Worm (Caenorhabditis elegans) whole organism, late embryonic: ENCODE data around the gene Y79H2A.12.

Experiments used
- C38D4.7 ChIP-seq: fragments of 200-800 bp; sonication (Bioruptor generic); optimal IDR thresholded peaks from 2 replicates; lab custom pipeline; 2018; ENCODE audit warnings: mild to moderate bottlenecking, missing genetic modification characterization, moderate library complexity, missing compliant biosample characterization
- F13H6.1 ChIP-seq: sonication (generic microtip); optimal IDR thresholded peaks from 2 replicates; lab custom pipeline; 2016; ENCODE audit warnings: missing genetic modification characterization, missing compliant biosample characterization
- K02D7.2 ChIP-seq: sonication (generic microtip); optimal IDR thresholded peaks from 2 replicates; lab custom pipeline; 2017; ENCODE audit warnings: mild to moderate bottlenecking, missing genetic modification characterization, missing compliant biosample characterization
- K09A11.1 ChIP-seq: sonication (generic microtip); optimal IDR thresholded peaks from 2 replicates; lab custom pipeline; 2017; ENCODE audit warnings: antibody characterized with exemption, mild to moderate bottlenecking, missing genetic modification characterization, missing compliant biosample characterization; ENCODE audit not compliant: insufficient read depth
- T23F11.4 ChIP-seq: fragments of 200-800 bp; sonication (Bioruptor generic); optimal IDR thresholded peaks from 2 replicates; lab custom pipeline; 2018; ENCODE audit warnings: mild to moderate bottlenecking, missing genetic modification characterization, missing compliant biosample characterization
- ama-1 ChIP-seq: fragments of 150-350 bp; optimal IDR thresholded peaks from 2 replicates; lab custom pipeline; 2014
- ceh-14 ChIP-seq: sonication (generic microtip); optimal IDR thresholded peaks from 2 replicates; lab custom pipeline; 2016; ENCODE audit warnings: missing genotype, missing genetic modification characterization, missing compliant biosample characterization
- ceh-24 ChIP-seq: sonication (generic microtip); optimal IDR thresholded peaks from 2 replicates; lab custom pipeline; 2016; ENCODE audit warnings: mild to moderate bottlenecking, missing genetic modification characterization, missing compliant biosample characterization
- ceh-30 ChIP-seq: fragments of 150-350 bp; optimal IDR thresholded peaks from 2 replicates; lab custom pipeline; 2014; ENCODE audit warnings: missing biosample characterization, missing genetic modification characterization
- ceh-31 ChIP-seq: sonication (generic microtip); optimal IDR thresholded peaks from 2 replicates; lab custom pipeline; 2016; ENCODE audit warnings: missing genetic modification characterization, missing compliant biosample characterization
- ceh-34 ChIP-seq: sonication (generic microtip); optimal IDR thresholded peaks from 2 replicates; lab custom pipeline; 2016; ENCODE audit warnings: mild to moderate bottlenecking, missing genetic modification characterization, missing compliant biosample characterization
- ceh-48 ChIP-seq: sonication (generic microtip); optimal IDR thresholded peaks from 2 replicates; lab custom pipeline; 2016; ENCODE audit warnings: missing genetic modification characterization, inconsistent platforms, missing compliant biosample characterization
- ceh-6 ChIP-seq: fragments of 200-800 bp; sonication (Bioruptor generic); optimal IDR thresholded peaks from 2 replicates; lab custom pipeline; 2018; ENCODE audit warnings: mild to moderate bottlenecking, missing genetic modification characterization, missing compliant biosample characterization
- che-1 ChIP-seq: sonication (generic microtip); optimal IDR thresholded peaks from 2 replicates; lab custom pipeline; 2016; ENCODE audit warnings: mild to moderate bottlenecking, missing genetic modification characterization, missing compliant biosample characterization
- elt-2 ChIP-seq: sonication (generic microtip); optimal IDR thresholded peaks from 2 replicates; lab custom pipeline; 2016; ENCODE audit warnings: missing genetic modification reagents, missing genetic modification characterization, missing compliant biosample characterization
- elt-4 ChIP-seq: sonication (generic microtip); optimal IDR thresholded peaks from 2 replicates; lab custom pipeline; 2016; ENCODE audit warnings: missing genetic modification characterization, missing compliant biosample characterization
- ets-4 ChIP-seq: sonication (generic microtip); optimal IDR thresholded peaks from 2 replicates; lab custom pipeline; 2016; ENCODE audit warnings: missing genetic modification characterization, missing compliant biosample characterization
- eyg-1 ChIP-seq: sonication (generic microtip); optimal IDR thresholded peaks from 2 replicates; lab custom pipeline; 2016; ENCODE audit warnings: missing genotype, missing genetic modification characterization, missing compliant biosample characterization
- fkh-10 ChIP-seq: fragments of 150-350 bp; optimal IDR thresholded peaks from 2 replicates; lab custom pipeline; 2014; ENCODE audit warnings: missing biosample characterization, missing genetic modification reagents, missing genetic modification characterization
- gmeb-2 ChIP-seq: sonication (generic microtip); optimal IDR thresholded peaks from 2 replicates; lab custom pipeline; 2016; ENCODE audit warnings: missing genetic modification characterization, inconsistent platforms, missing compliant biosample characterization
- hlh-13 ChIP-seq: fragments of 200-800 bp; sonication (Bioruptor generic); optimal IDR thresholded peaks from 2 replicates; lab custom pipeline; 2018; ENCODE audit warnings: mild to moderate bottlenecking, missing genetic modification characterization, missing compliant biosample characterization
- hlh-15 ChIP-seq: sonication (generic microtip); optimal IDR thresholded peaks from 2 replicates; lab custom pipeline; 2016; ENCODE audit warnings: missing genetic modification characterization, missing compliant biosample characterization
- hlh-30 ChIP-seq: sonication (generic microtip); optimal IDR thresholded peaks from 2 replicates; lab custom pipeline; 2017; ENCODE audit warnings: antibody characterized with exemption, missing genetic modification characterization, missing compliant biosample characterization; ENCODE audit not compliant: insufficient read depth
- nfya-1 ChIP-seq: sonication (generic microtip); optimal IDR thresholded peaks from 2 replicates; lab custom pipeline; 2017; ENCODE audit warnings: missing genetic modification characterization, mild to moderate bottlenecking, missing compliant biosample characterization, antibody characterized with exemption, moderate library complexity
- nhr-11 ChIP-seq: fragments of 150-350 bp; optimal IDR thresholded peaks from 2 replicates; lab custom pipeline; 2014; ENCODE audit warnings: missing biosample characterization, missing genetic modification characterization
- npax-4 ChIP-seq: sonication (generic microtip); optimal IDR thresholded peaks from 2 replicates; lab custom pipeline; 2016; ENCODE audit warnings: missing genetic modification characterization, missing compliant biosample characterization
- odd-2 ChIP-seq: sonication (generic microtip); optimal IDR thresholded peaks from 2 replicates; lab custom pipeline; 2017; ENCODE audit warnings: antibody characterized with exemption, mild to moderate bottlenecking, missing genetic modification characterization, missing compliant biosample characterization
- pax-1 ChIP-seq: fragments of 150-350 bp; optimal IDR thresholded peaks from 2 replicates; lab custom pipeline; 2014; ENCODE audit warnings: missing biosample characterization, missing genetic modification characterization
- pha-2 ChIP-seq: sonication (generic microtip); optimal IDR thresholded peaks from 2 replicates; lab custom pipeline; 2017; ENCODE audit warnings: mild to moderate bottlenecking, missing genetic modification characterization, missing compliant biosample characterization
- pros-1 ChIP-seq: fragments of 150-350 bp; optimal IDR thresholded peaks from 2 replicates; lab custom pipeline; 2014; ENCODE audit warnings: missing biosample characterization, missing genetic modification reagents, missing genetic modification characterization
- ref-2 ChIP-seq: sonication (generic microtip); optimal IDR thresholded peaks from 2 replicates; lab custom pipeline; 2016; ENCODE audit warnings: missing genetic modification characterization, missing compliant biosample characterization
- sdc-2 ChIP-seq: sonication (generic microtip); optimal IDR thresholded peaks from 2 replicates; lab custom pipeline; 2016; ENCODE audit warnings: missing genotype, missing genetic modification characterization, missing compliant biosample characterization
- sox-4 ChIP-seq: sonication (generic microtip); optimal IDR thresholded peaks from 2 replicates; lab custom pipeline; 2017; ENCODE audit warnings: mild to moderate bottlenecking, missing genetic modification characterization, inconsistent platforms, missing compliant biosample characterization
- syd-9 ChIP-seq: sonication (generic microtip); optimal IDR thresholded peaks from 2 replicates; lab custom pipeline; 2016; ENCODE audit warnings: mild to moderate bottlenecking, missing genetic modification characterization, moderate library complexity, missing compliant biosample characterization
- tbx-2 ChIP-seq: sonication (generic microtip); optimal IDR thresholded peaks from 2 replicates; lab custom pipeline; 2016; ENCODE audit warnings: missing genetic modification characterization, missing compliant biosample characterization
- tbx-7 ChIP-seq: sonication (generic microtip); optimal IDR thresholded peaks from 2 replicates; lab custom pipeline; 2016; ENCODE audit warnings: missing genotype, missing genetic modification characterization, missing compliant biosample characterization
- unc-3 ChIP-seq, 2 experiments: fragments of 200-800 bp in 1 of 2; sonication (Bioruptor generic) in 1 of 2; sonication (generic microtip) in 1 of 2; conservative IDR thresholded peaks in 1 of 2; optimal IDR thresholded peaks in 1 of 2; 2 replicates each; pipeline versions ENCODE4 v1.3.6 to Lab custom; 2016 to 2022; ENCODE audit warnings: missing compliant biosample characterization in 2 of 2, missing genetic modification characterization in 2 of 2, missing genetic modification reagents in 1 of 2
- unc-42 ChIP-seq: sonication (generic microtip); optimal IDR thresholded peaks from 2 replicates; lab custom pipeline; 2016; ENCODE audit warnings: missing genotype, missing genetic modification characterization, missing compliant biosample characterization
- unc-55 ChIP-seq: sonication (generic microtip); optimal IDR thresholded peaks from 2 replicates; lab custom pipeline; 2017; ENCODE audit warnings: missing biosample characterization, missing genetic modification reagents, missing genetic modification characterization

Gene Y79H2A.12

ce11 chrIII:12030669-12031068, 2.0 kb upstream of the Y79H2A.12 start, which contains the start of gene Y79H2A.2:
Gene Y79H2A.2 (minus strand): TSS chrIII:12030769.
- TF ChIP-seq ref-2 (tag; lab: Kevin White, UChicago) (no peak), ets-4 (tag; lab: Kevin White, UChicago) (no peak), sox-4 (no peak), odd-2 (tag; lab: Kevin White, UChicago) (no peak), fkh-10 (GFP tag; lab: Kevin White, UChicago) (no peak), npax-4 (no peak)
- TF ChIP-seq, all 69 proteins: peak for 0

ce11 chrIII:12022281-12022680, 6.4 kb downstream of the Y79H2A.12 start:
- TF ChIP-seq T23F11.4 (GFP tag; lab: Kevin White, UChicago) (no peak), nhr-11 (tag; lab: Kevin White, UChicago) (no peak), ets-4 (tag; lab: Kevin White, UChicago) (no peak), npax-4 (no peak), nfya-1 (tag; lab: Kevin White, UChicago) (no peak), ceh-48 (no peak), ceh-31 (tag; lab: Kevin White, UChicago) (no peak), pros-1 (tag; lab: Kevin White, UChicago) (no peak), sdc-2 (no peak), K02D7.2 (no peak), K09A11.1 (tag; lab: Kevin White, UChicago) (no peak), elt-4 (tag; lab: Kevin White, UChicago) (no peak), tbx-2 (tag; lab: Kevin White, UChicago) (no peak), pax-1 (no peak), gmeb-2 (no peak), syd-9 (tag; lab: Kevin White, UChicago) (no peak), hlh-30 (no peak), ceh-14 (no peak)

- TF ChIP-seq ceh-6: no peak
- no peak for TF ChIP-seq ets-4 (tag; lab: Kevin White, UChicago)
- TF ChIP-seq ceh-31 (tag; lab: Kevin White, UChicago): no peak
- TF ChIP-seq npax-4: no peak
- no peak for TF ChIP-seq C38D4.7 (GFP tag; lab: Kevin White, UChicago)
- no peak for TF ChIP-seq unc-42 (tag; lab: Kevin White, UChicago)
- no peak for TF ChIP-seq pha-2 (tag; lab: Kevin White, UChicago)
- TF ChIP-seq tbx-7 (tag; lab: Kevin White, UChicago): no peak
- TF ChIP-seq unc-55: no peak
- TF ChIP-seq ama-1 (lab: Kevin White, UChicago): no peak
- TF ChIP-seq fkh-10 (GFP tag; lab: Kevin White, UChicago): no peak
- no peak for TF ChIP-seq ceh-34 (tag; lab: Kevin White, UChicago)
- no peak for TF ChIP-seq sdc-2
- no peak for TF ChIP-seq ceh-30
- TF ChIP-seq hlh-15 (tag; lab: Kevin White, UChicago): no peak
- no peak for TF ChIP-seq nfya-1 (tag; lab: Kevin White, UChicago)
- no peak for TF ChIP-seq unc-3 (GFP tag; conservative IDR thresholded peaks at IDR 0.05; lab: Robert Waterston, UW)
- no peak for TF ChIP-seq unc-3 (tag; optimal IDR thresholded peaks at IDR 0.05; lab: Kevin White, UChicago)
- no peak for TF ChIP-seq F13H6.1 (tag; lab: Kevin White, UChicago)
- no peak for TF ChIP-seq K09A11.1 (tag; lab: Kevin White, UChicago)
- no peak for TF ChIP-seq ceh-24 (tag; lab: Kevin White, UChicago)
These were observed 8.5 kb downstream of the Y79H2A.12 start, which contains the start of gene brp-1 for ce11 chrIII:12020074-12020602. Gene brp-1 (plus strand): TSS chrIII:12020552.

- no peak for TF ChIP-seq ama-1 (lab: Kevin White, UChicago)
- TF ChIP-seq pros-1 (tag; lab: Kevin White, UChicago): no peak
- no peak for TF ChIP-seq elt-2
- TF ChIP-seq hlh-13 (GFP tag; lab: Kevin White, UChicago): no peak
- no peak for TF ChIP-seq eyg-1 (tag; lab: Kevin White, UChicago)
- TF ChIP-seq che-1: no peak
These were observed 10.7 kb downstream of the Y79H2A.12 start for ce11 chrIII:12017999-12018398.
